Fruit fly (Drosophila melanogaster) whole organism, embryonic: ENCODE measurements around the gene Cyp4ac3.

Source experiments
- Abd-B ChIP-seq: fragments of 200-800 bp; sonication (Bioruptor generic); optimal IDR thresholded peaks from 2 replicates; lab custom pipeline; 2018; ENCODE audit warnings: missing biosample characterization, mild to moderate bottlenecking, missing genetic modification characterization, moderate library complexity
- Antp ChIP-seq: fragments of 200-800 bp; sonication (Bioruptor generic); optimal IDR thresholded peaks from 3 replicates; lab custom pipeline; 2016; ENCODE audit warnings: missing biosample characterization, missing genetic modification characterization
- Atf3 ChIP-seq: fragments of 200-800 bp; sonication (Bioruptor generic); optimal IDR thresholded peaks from 3 replicates; lab custom pipeline; 2016; ENCODE audit warnings: missing biosample characterization, missing genetic modification characterization
- CG11247 ChIP-seq: fragments of 200-800 bp; sonication (Bioruptor generic); IDR thresholded peaks from 2 replicates; pipeline ENCODE4 v1.3.6; 2022; ENCODE audit warnings: missing biosample characterization, missing genetic modification characterization
- CG13775 ChIP-seq: fragments of 200-800 bp; sonication (Bioruptor generic); optimal IDR thresholded peaks from 3 replicates; lab custom pipeline; 2017; ENCODE audit warnings: missing biosample characterization, mild to moderate bottlenecking, missing genetic modification characterization
- CG1603 ChIP-seq: fragments of 200-800 bp; sonication (Bioruptor generic); optimal IDR thresholded peaks from 2 replicates; lab custom pipeline; 2019; ENCODE audit warnings: missing biosample characterization, mild to moderate bottlenecking, missing genetic modification characterization, moderate library complexity
- CG17829 ChIP-seq: fragments of 200-800 bp; optimal IDR thresholded peaks from 2 replicates; lab custom pipeline; 2019; ENCODE audit warnings: missing biosample characterization, mild to moderate bottlenecking, missing genetic modification characterization, moderate library complexity
- CG18011 ChIP-seq: fragments of 200-800 bp; sonication (Bioruptor generic); optimal IDR thresholded peaks from 2 replicates; lab custom pipeline; 2017; ENCODE audit warnings: missing biosample characterization, missing genetic modification characterization, mild to moderate bottlenecking, moderate library complexity, missing genotype
- CG18619 ChIP-seq: fragments of 200-800 bp; sonication (Bioruptor generic); optimal IDR thresholded peaks from 3 replicates; lab custom pipeline; 2017; ENCODE audit warnings: missing biosample characterization, mild to moderate bottlenecking, missing genetic modification characterization
- CG30020 ChIP-seq: fragments of 200-800 bp; optimal IDR thresholded peaks from 2 replicates; lab custom pipeline; 2019; ENCODE audit warnings: missing biosample characterization, mild to moderate bottlenecking, missing genetic modification characterization, moderate library complexity
- CG3407 ChIP-seq: fragments of 200-800 bp; sonication (Bioruptor generic); optimal IDR thresholded peaks from 2 replicates; lab custom pipeline; 2018; ENCODE audit warnings: missing biosample characterization, mild to moderate bottlenecking, missing genetic modification characterization
- CG34224 ChIP-seq: fragments of 200-800 bp; sonication (Bioruptor generic); IDR thresholded peaks from 3 replicates; pipeline ENCODE4 v1.3.6; 2022; ENCODE audit warnings: missing biosample characterization, missing genetic modification characterization; ENCODE audit not compliant: partially characterized antibody
- CG42726 ChIP-seq: fragments of 200-800 bp; sonication (Bioruptor generic); IDR thresholded peaks from 2 replicates; pipeline ENCODE4 v1.3.6; 2022; ENCODE audit warnings: missing biosample characterization, missing genetic modification characterization; ENCODE audit not compliant: partially characterized antibody
- CG5180 ChIP-seq: fragments of 200-800 bp; sonication (Bioruptor generic); optimal IDR thresholded peaks from 3 replicates; lab custom pipeline; 2017; ENCODE audit warnings: missing biosample characterization, missing genetic modification characterization, mild to moderate bottlenecking, moderate library complexity, missing genetic modification reagents
- CG9437 ChIP-seq: fragments of 200-800 bp; sonication (Bioruptor generic); optimal IDR thresholded peaks from 2 replicates; lab custom pipeline; 2018; ENCODE audit warnings: missing biosample characterization, mild to moderate bottlenecking, missing genetic modification characterization
- Dbx ChIP-seq: fragments of 200-800 bp; sonication (Bioruptor generic); IDR thresholded peaks from 3 replicates; pipeline ENCODE4 v1.3.6; 2022; ENCODE audit warnings: missing biosample characterization, missing genetic modification characterization
- Doc2 ChIP-seq: fragments of 200-800 bp; sonication (Bioruptor generic); IDR thresholded peaks from 2 replicates; pipeline ENCODE4 v1.3.6; 2022; ENCODE audit warnings: missing biosample characterization, missing genetic modification characterization
- Doc3 ChIP-seq: fragments of 200-800 bp; sonication (Bioruptor generic); IDR thresholded peaks from 3 replicates; pipeline ENCODE4 v1.3.6; 2022; ENCODE audit warnings: missing biosample characterization, missing genetic modification characterization; ENCODE audit not compliant: partially characterized antibody
- E2f2 ChIP-seq: fragments of 200-800 bp; sonication (Bioruptor generic); IDR thresholded peaks from 2 replicates; pipeline ENCODE4 v1.3.6; 2022; ENCODE audit warnings: missing biosample characterization, missing genetic modification characterization
- Ets65A ChIP-seq: fragments of 200-800 bp; sonication (Bioruptor generic); peaks from one replicate; lab custom pipeline; 2016; ENCODE audit warnings: missing biosample characterization, missing genetic modification characterization
- MESR4 ChIP-seq: fragments of 200-800 bp; sonication (Bioruptor generic); optimal IDR thresholded peaks from 2 replicates; lab custom pipeline; 2018; ENCODE audit warnings: missing biosample characterization, mild to moderate bottlenecking, missing genetic modification characterization, moderate library complexity
- Nf-YB ChIP-seq: fragments of 200-800 bp; sonication (Bioruptor generic); optimal IDR thresholded peaks from 3 replicates; lab custom pipeline; 2019; ENCODE audit warnings: missing biosample characterization, mild to moderate bottlenecking, missing genetic modification characterization, moderate library complexity
- Opbp ChIP-seq: fragments of 200-800 bp; sonication (Bioruptor generic); IDR thresholded peaks from 3 replicates; pipeline ENCODE4 v1.3.6; 2022; ENCODE audit warnings: missing biosample characterization, missing genetic modification characterization; ENCODE audit not compliant: partially characterized antibody
- Sry-β ChIP-seq: fragments of 200-800 bp; sonication (Bioruptor generic); optimal IDR thresholded peaks from 2 replicates; lab custom pipeline; 2018; ENCODE audit warnings: missing biosample characterization, mild to moderate bottlenecking, missing genetic modification characterization, moderate library complexity
- amos ChIP-seq: fragments of 200-800 bp; sonication (Bioruptor generic); IDR thresholded peaks from 2 replicates; pipeline ENCODE4 v1.3.6; 2022; ENCODE audit warnings: missing biosample characterization, missing genetic modification characterization; ENCODE audit not compliant: partially characterized antibody
- bbx ChIP-seq: fragments of 200-800 bp; sonication (Bioruptor generic); IDR thresholded peaks from 2 replicates; pipeline ENCODE4 v1.3.6; 2022; ENCODE audit warnings: missing biosample characterization, missing genetic modification characterization; ENCODE audit not compliant: partially characterized antibody
- danr ChIP-seq: fragments of 200-800 bp; sonication (Bioruptor generic); IDR thresholded peaks from 2 replicates; pipeline ENCODE4 v1.3.6; 2022; ENCODE audit warnings: missing biosample characterization, missing genetic modification characterization
- disco-r ChIP-seq: fragments of 200-800 bp; sonication (Bioruptor generic); optimal IDR thresholded peaks from 2 replicates; lab custom pipeline; 2016; ENCODE audit warnings: missing biosample characterization, missing genetic modification characterization
- dm ChIP-seq: fragments of 200-800 bp; sonication (Bioruptor generic); optimal IDR thresholded peaks from 3 replicates; lab custom pipeline; 2016; ENCODE audit warnings: missing biosample characterization, missing genetic modification characterization
- dpn ChIP-seq, 2 experiments: fragments of 200-800 bp; sonication (Bioruptor generic); optimal IDR thresholded peaks; 3 replicates each; lab custom pipeline; 2016; ENCODE audit warnings: missing biosample characterization in 2 of 2, missing genetic modification characterization in 2 of 2
- gce ChIP-seq: fragments of 200-800 bp; sonication (Bioruptor generic); IDR thresholded peaks from 3 replicates; pipeline ENCODE4 v1.3.6; 2022; ENCODE audit warnings: missing biosample characterization, missing genetic modification characterization
- hbn ChIP-seq: fragments of 200-800 bp; sonication (Bioruptor generic); IDR thresholded peaks from 2 replicates; pipeline ENCODE4 v1.3.6; 2022; ENCODE audit warnings: missing biosample characterization, missing genetic modification characterization; ENCODE audit not compliant: partially characterized antibody
- inv ChIP-seq: fragments of 200-800 bp; sonication (Bioruptor generic); IDR thresholded peaks from 2 replicates; pipeline ENCODE4 v1.3.6; 2022; ENCODE audit warnings: missing biosample characterization, missing genetic modification characterization; ENCODE audit not compliant: partially characterized antibody
- mam ChIP-seq: fragments of 200-800 bp; sonication (Bioruptor generic); optimal IDR thresholded peaks from 3 replicates; lab custom pipeline; 2016; ENCODE audit warnings: missing biosample characterization, missing genetic modification characterization
- nom ChIP-seq: fragments of 200-800 bp; sonication (Bioruptor generic); optimal IDR thresholded peaks from 2 replicates; lab custom pipeline; 2017; ENCODE audit warnings: missing biosample characterization, missing genetic modification characterization, mild to moderate bottlenecking, moderate library complexity, missing genetic modification reagents
- onecut ChIP-seq: fragments of 200-800 bp; sonication (Bioruptor generic); IDR thresholded peaks from 2 replicates; pipeline ENCODE4 v1.3.6; 2022; ENCODE audit warnings: missing biosample characterization, missing genetic modification characterization
- pan ChIP-seq, 4 experiments: fragments of >200 bp in 3 of 4; fragments of 200-800 bp in 1 of 4; sonication (Bioruptor generic) in 1 of 4; optimal IDR thresholded peaks in 3 of 4; IDR thresholded peaks in 1 of 4; 2 replicates each; pipeline versions ENCODE4 v1.3.6 to Lab custom; 2017 to 2022; ENCODE audit warnings: missing biosample characterization in 2 of 4, missing genetic modification characterization in 2 of 4, mixed read lengths in 1 of 4
- pfk ChIP-seq: fragments of 200-800 bp; sonication (Bioruptor generic); optimal IDR thresholded peaks from 2 replicates; lab custom pipeline; 2018; ENCODE audit warnings: missing biosample characterization, mild to moderate bottlenecking, missing genetic modification characterization, moderate library complexity
- sd ChIP-seq: fragments of 200-800 bp; sonication (Bioruptor generic); optimal IDR thresholded peaks from 3 replicates; lab custom pipeline; 2018; ENCODE audit warnings: missing biosample characterization, mild to moderate bottlenecking, missing genetic modification characterization, moderate library complexity
- sens ChIP-seq: fragments of 200-800 bp; sonication (Bioruptor generic); peaks from one replicate; lab custom pipeline; 2016; ENCODE audit warnings: missing biosample characterization, missing genetic modification characterization
- shn ChIP-seq: fragments of 200-800 bp; sonication (Bioruptor generic); optimal IDR thresholded peaks from 3 replicates; lab custom pipeline; 2016; ENCODE audit warnings: missing biosample characterization, missing genetic modification characterization
- sisA ChIP-seq: fragments of 200-800 bp; sonication (Bioruptor generic); IDR thresholded peaks from 2 replicates; pipeline ENCODE4 v1.3.6; 2022; ENCODE audit warnings: missing biosample characterization, missing genetic modification characterization
- sob ChIP-seq: fragments of 200-800 bp; sonication (Bioruptor generic); IDR thresholded peaks from 2 replicates; pipeline ENCODE4 v1.3.6; 2022; ENCODE audit warnings: missing biosample characterization, missing genetic modification characterization
- sug ChIP-seq: fragments of 200-800 bp; optimal IDR thresholded peaks from 2 replicates; lab custom pipeline; 2019; ENCODE audit warnings: missing biosample characterization, mild to moderate bottlenecking, missing genetic modification characterization, moderate library complexity
- unc-4 ChIP-seq: fragments of 200-800 bp; sonication (Bioruptor generic); IDR thresholded peaks from 2 replicates; pipeline ENCODE4 v1.3.6; 2022; ENCODE audit warnings: missing biosample characterization, missing genetic modification characterization; ENCODE audit not compliant: partially characterized antibody

The Cyp4ac3 gene

DNA sequence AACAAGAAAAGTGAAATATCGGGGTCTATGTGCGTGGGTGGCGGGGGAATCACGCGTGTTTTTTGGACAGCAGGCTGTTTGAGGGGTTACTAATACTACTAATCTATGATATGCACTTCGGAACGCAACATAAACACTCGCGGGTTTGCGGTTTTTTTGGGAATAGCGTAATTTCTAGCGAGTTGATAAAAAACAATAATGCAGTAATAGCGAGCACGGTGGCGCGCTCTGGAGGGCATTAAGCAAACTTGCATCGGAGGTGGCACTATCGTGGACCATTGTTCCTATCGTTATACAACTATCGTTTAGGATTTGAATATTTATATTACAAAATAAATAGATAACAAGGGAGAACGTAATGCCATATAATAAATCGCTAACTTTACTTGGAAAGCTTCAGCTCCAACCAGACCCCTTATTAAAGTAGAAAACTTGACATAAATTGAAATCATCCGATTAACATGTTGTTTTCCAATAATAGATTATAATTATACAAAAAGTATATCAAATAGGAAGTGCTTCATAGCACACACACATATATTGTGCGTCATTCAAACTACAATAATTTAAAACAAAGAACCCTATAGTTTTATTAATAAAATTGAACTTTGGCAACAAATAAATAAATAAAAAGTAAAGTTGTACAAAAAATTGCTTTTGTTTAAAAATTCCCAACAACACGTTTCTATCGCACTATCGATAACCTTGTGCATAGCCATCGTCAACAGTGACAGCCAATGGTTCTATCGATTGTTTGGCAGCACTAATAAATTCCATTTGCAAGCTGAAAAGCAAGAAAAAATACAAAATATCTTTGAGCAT lies 10.2 kb downstream of the Cyp4ac3 start, which contains the start of the genes Nin and Bub1 (continued):
- TF ChIP-seq CG11247, result peak; percentile 48; the same call in 1 of the 2 replicates
- peak; percentile 46 for TF ChIP-seq CG30020 (tag; lab: Kevin White, UChicago)
- TF ChIP-seq CG1603 (tag; lab: Kevin White, UChicago), result peak; percentile 50
- TF ChIP-seq dpn (GFP tag; optimal IDR thresholded peaks at IDR 0.05; lab: Kevin White, UChicago), result peak in 1 of 2 experiments; percentile 34
- peak; percentile 96 for TF ChIP-seq CG42726 (GFP tag; lab: Robert Waterston, UW)
- TF ChIP-seq Atf3, result peak; percentile 2
- peak; percentile 21 for TF ChIP-seq dm (GFP tag; lab: Kevin White, UChicago)
- no peak for TF ChIP-seq CG18011 (GFP tag; lab: Kevin White, UChicago)
- TF ChIP-seq CG13775 (GFP tag; lab: Kevin White, UChicago), result peak; percentile 37
- peak; percentile 89 for TF ChIP-seq MESR4 (GFP tag; lab: Kevin White, UChicago)
- peak; percentile 95 for TF ChIP-seq amos
- no peak for TF ChIP-seq danr (GFP tag; lab: Robert Waterston, UW)
- TF ChIP-seq mam (GFP tag; lab: Kevin White, UChicago), result peak; percentile 10
- TF ChIP-seq hbn (GFP tag; lab: Robert Waterston, UW), result peak; percentile 55
- TF ChIP-seq Sry-β, result peak; percentile 43
- peak; percentile 87 for TF ChIP-seq inv
- peak; percentile 86 for TF ChIP-seq Ets65A (GFP tag; lab: Kevin White, UChicago)
- peak; percentile 74 for TF ChIP-seq unc-4 (GFP tag; lab: Robert Waterston, UW)
- peak; percentile 4 for TF ChIP-seq CG9437 (GFP tag; lab: Kevin White, UChicago)
- TF ChIP-seq sd (tag; lab: Kevin White, UChicago), result peak; percentile 62
- TF ChIP-seq CG18619 (GFP tag; lab: Kevin White, UChicago), result peak; percentile 40
- peak; percentile 85 for TF ChIP-seq sens (GFP tag; lab: Kevin White, UChicago)
- TF ChIP-seq bbx (GFP tag; lab: Robert Waterston, UW), result peak; percentile 88
- peak; percentile 71 for TF ChIP-seq Dbx (GFP tag; lab: Robert Waterston, UW)
- peak; percentile 47 for TF ChIP-seq E2f2 (GFP tag; lab: Robert Waterston, UW)
- TF ChIP-seq CG34224 (GFP tag; lab: Robert Waterston, UW), result peak; percentile 59
- peak; percentile 8 for TF ChIP-seq Antp (GFP tag; lab: Kevin White, UChicago)
- TF ChIP-seq Opbp (GFP tag; lab: Robert Waterston, UW), result peak; percentile 96
- peak; percentile 18 for TF ChIP-seq sug (tag; lab: Kevin White, UChicago)
- TF ChIP-seq sisA (GFP tag; lab: Robert Waterston, UW), result peak; percentile 37; the same call in 1 of the 2 replicates
- no peak for TF ChIP-seq pan (optimal IDR thresholded peaks at IDR 0.05; lab: Kevin White, UChicago)
- TF ChIP-seq pan (GFP tag; optimal IDR thresholded peaks at IDR 0.05 in 1 of 2, IDR thresholded peaks at IDR 0.05 in 1 of 2), result no peak
- TF ChIP-seq Abd-B, result peak; percentile 44
- TF ChIP-seq sob (GFP tag; lab: Robert Waterston, UW), result peak; percentile 70; the same call in 1 of the 2 replicates
- no peak for TF ChIP-seq Nf-YB (GFP tag; lab: Kevin White, UChicago)
- peak; percentile 11 for TF ChIP-seq shn (GFP tag; lab: Kevin White, UChicago)
- TF ChIP-seq gce, result 0 out of 3 replicates have a peak, but pooled peaks have one; percentile 47
- peak; percentile 34 for TF ChIP-seq CG17829

- TF ChIP-seq onecut (GFP tag; lab: Robert Waterston, UW), result no peak
- no peak for TF ChIP-seq CG3407 (GFP tag; lab: Kevin White, UChicago)
- TF ChIP-seq CG5180 (GFP tag; lab: Kevin White, UChicago), result peak; percentile 35
- no peak for TF ChIP-seq pfk
- TF ChIP-seq disco-r (GFP tag; lab: Kevin White, UChicago), result no peak
- peak; percentile 64 for TF ChIP-seq nom (GFP tag; lab: Kevin White, UChicago)
- TF ChIP-seq Doc3 (GFP tag; lab: Robert Waterston, UW), result 0 out of 3 replicates have a peak, but pooled peaks have one; percentile 16
- no peak for TF ChIP-seq Doc2 (GFP tag; lab: Robert Waterston, UW)
Observed at dm6 chr2L:5284820-5285219, 16.5 kb downstream of the Cyp4ac3 start.
